Fruit fly (Drosophila melanogaster) whole organism, embryonic: ENCODE results near the gene spn-B.

Source experiments
- Antp ChIP-seq: fragments of 200-800 bp; sonication (Bioruptor generic); optimal IDR thresholded peaks from 3 replicates; lab custom pipeline; 2016; ENCODE audit warnings: missing biosample characterization, missing genetic modification characterization
- Atf6 ChIP-seq: fragments of 200-800 bp; sonication (Bioruptor generic); IDR thresholded peaks from 2 replicates; pipeline ENCODE4 v1.3.6; 2022; ENCODE audit warnings: missing biosample characterization, missing genetic modification characterization
- Blimp-1 ChIP-seq: fragments of 200-800 bp; sonication (Bioruptor generic); optimal IDR thresholded peaks from 3 replicates; lab custom pipeline; 2018; ENCODE audit warnings: missing biosample characterization, missing genetic modification characterization, mild to moderate bottlenecking, moderate library complexity, missing genetic modification reagents
- BtbVII ChIP-seq: fragments of 200-800 bp; sonication (Bioruptor generic); optimal IDR thresholded peaks from 3 replicates; lab custom pipeline; 2017; ENCODE audit warnings: missing biosample characterization, mild to moderate bottlenecking, missing genetic modification characterization
- Bteb2 ChIP-seq: fragments of 200-800 bp; sonication (Bioruptor generic); optimal IDR thresholded peaks from 2 replicates; lab custom pipeline; 2016; ENCODE audit warnings: missing biosample characterization, missing genetic modification characterization
- CG11398 ChIP-seq: fragments of 200-800 bp; sonication (Bioruptor generic); optimal IDR thresholded peaks from 2 replicates; lab custom pipeline; 2016; ENCODE audit warnings: missing biosample characterization, missing genetic modification characterization
- CG11456 ChIP-seq: fragments of 200-800 bp; sonication (Bioruptor generic); IDR thresholded peaks from 3 replicates; pipeline ENCODE4 v1.3.6; 2022; ENCODE audit warnings: missing biosample characterization, missing genetic modification characterization
- CG11695 ChIP-seq: fragments of 200-800 bp; sonication (Bioruptor generic); IDR thresholded peaks from 3 replicates; pipeline ENCODE4 v1.3.6; 2022; ENCODE audit warnings: missing biosample characterization, missing genetic modification characterization
- CG13287 ChIP-seq: fragments of 200-800 bp; sonication (Bioruptor generic); IDR thresholded peaks from 2 replicates; pipeline ENCODE4 v1.3.6; 2022; ENCODE audit warnings: missing biosample characterization, missing genetic modification characterization; ENCODE audit not compliant: partially characterized antibody
- CG14050 ChIP-seq: fragments of 200-800 bp; sonication (Bioruptor generic); IDR thresholded peaks from 3 replicates; pipeline ENCODE4 v1.3.6; 2022; ENCODE audit warnings: missing biosample characterization, missing genetic modification characterization
- CG14965 ChIP-seq: fragments of 200-800 bp; sonication (Bioruptor generic); optimal IDR thresholded peaks from 2 replicates; lab custom pipeline; 2016; ENCODE audit warnings: missing biosample characterization, missing genetic modification characterization, borderline replicate concordance
- CG1529 ChIP-seq: fragments of 200-800 bp; sonication (Bioruptor generic); optimal IDR thresholded peaks from 3 replicates; lab custom pipeline; 2018; ENCODE audit warnings: missing biosample characterization, missing genetic modification characterization
- CG17385 ChIP-seq: fragments of 200-800 bp; sonication (Bioruptor generic); optimal IDR thresholded peaks from 3 replicates; lab custom pipeline; 2018; ENCODE audit warnings: missing biosample characterization, mild to moderate bottlenecking, missing genetic modification characterization
- CG31441 ChIP-seq: fragments of 200-800 bp; sonication (Bioruptor generic); IDR thresholded peaks from 2 replicates; pipeline ENCODE4 v1.3.6; 2022; ENCODE audit warnings: missing biosample characterization, missing genetic modification characterization
- CG3163 ChIP-seq: fragments of 200-800 bp; sonication (Bioruptor generic); optimal IDR thresholded peaks from 3 replicates; lab custom pipeline; 2016; ENCODE audit warnings: missing biosample characterization, missing genetic modification characterization
- CG3281 ChIP-seq: fragments of 200-800 bp; sonication (Bioruptor generic); optimal IDR thresholded peaks from 3 replicates; lab custom pipeline; 2017; ENCODE audit warnings: missing biosample characterization, mild to moderate bottlenecking, missing genetic modification characterization
- CG3995 ChIP-seq: fragments of 200-800 bp; sonication (Bioruptor generic); optimal IDR thresholded peaks from 3 replicates; lab custom pipeline; 2016; ENCODE audit warnings: missing biosample characterization, missing genetic modification characterization
- CG5180 ChIP-seq: fragments of 200-800 bp; sonication (Bioruptor generic); optimal IDR thresholded peaks from 3 replicates; lab custom pipeline; 2017; ENCODE audit warnings: missing biosample characterization, missing genetic modification characterization, mild to moderate bottlenecking, moderate library complexity, missing genetic modification reagents
- CG5245 ChIP-seq: fragments of 200-800 bp; sonication (Bioruptor generic); optimal IDR thresholded peaks from 3 replicates; lab custom pipeline; 2016; ENCODE audit warnings: missing biosample characterization, missing genetic modification characterization
- CG5953 ChIP-seq: fragments of 200-800 bp; sonication (Bioruptor generic); IDR thresholded peaks from 2 replicates; pipeline ENCODE4 v1.3.6; 2022; ENCODE audit warnings: missing biosample characterization, missing genetic modification characterization
- CG8765 ChIP-seq: fragments of 200-800 bp; sonication (Bioruptor generic); IDR thresholded peaks from 2 replicates; pipeline ENCODE4 v1.3.6; 2022; ENCODE audit warnings: missing biosample characterization, missing genetic modification characterization
- CG8944 ChIP-seq: fragments of 200-800 bp; sonication (Bioruptor generic); optimal IDR thresholded peaks from 3 replicates; lab custom pipeline; 2016; ENCODE audit warnings: missing biosample characterization, missing genetic modification characterization
- D19B ChIP-seq: fragments of 200-800 bp; sonication (Bioruptor generic); optimal IDR thresholded peaks from 2 replicates; lab custom pipeline; 2017; ENCODE audit warnings: missing biosample characterization, mild to moderate bottlenecking, missing genetic modification characterization
- Dip2 ChIP-seq: fragments of 200-800 bp; sonication (Bioruptor generic); IDR thresholded peaks from 2 replicates; pipeline ENCODE4 v1.3.6; 2022; ENCODE audit warnings: missing biosample characterization, missing genetic modification characterization
- Ets97D ChIP-seq: fragments of 200-800 bp; sonication (Bioruptor generic); optimal IDR thresholded peaks from 3 replicates; lab custom pipeline; 2016; ENCODE audit warnings: missing biosample characterization, missing genetic modification characterization
- Hmx ChIP-seq: fragments of 200-800 bp; sonication (Bioruptor generic); optimal IDR thresholded peaks from 2 replicates; lab custom pipeline; 2016; ENCODE audit warnings: missing biosample characterization, missing genetic modification characterization
- Kr ChIP-seq: fragments of 200-800 bp; sonication (Bioruptor generic); optimal IDR thresholded peaks from 2 replicates; lab custom pipeline; 2017; ENCODE audit warnings: missing biosample characterization, mild to moderate bottlenecking, missing genetic modification characterization
- Oaz ChIP-seq: fragments of 200-800 bp; sonication (Bioruptor generic); IDR thresholded peaks from 2 replicates; pipeline ENCODE4 v1.3.6; 2022; ENCODE audit warnings: missing biosample characterization, missing genetic modification characterization
- Oli ChIP-seq: fragments of 200-800 bp; sonication (Bioruptor generic); optimal IDR thresholded peaks from 2 replicates; lab custom pipeline; 2018; ENCODE audit warnings: missing biosample characterization, mild to moderate bottlenecking, missing genetic modification characterization, moderate library complexity
- Rx ChIP-seq: fragments of 200-800 bp; sonication (Bioruptor generic); IDR thresholded peaks from 2 replicates; pipeline ENCODE4 v1.3.6; 2022; ENCODE audit warnings: missing biosample characterization, missing genetic modification characterization
- Usf ChIP-seq: fragments of 200-800 bp; sonication (Bioruptor generic); optimal IDR thresholded peaks from 2 replicates; lab custom pipeline; 2017; ENCODE audit warnings: missing genotype, missing biosample characterization, missing genetic modification characterization
- ab ChIP-seq: fragments of 200-800 bp; sonication (Bioruptor generic); optimal IDR thresholded peaks from 2 replicates; lab custom pipeline; 2016; ENCODE audit warnings: missing biosample characterization, missing genetic modification characterization
- ash1 ChIP-seq: fragments of 200-800 bp; sonication (Bioruptor generic); optimal IDR thresholded peaks from 2 replicates; lab custom pipeline; 2018; ENCODE audit warnings: missing biosample characterization, mild to moderate bottlenecking, missing genetic modification characterization
- dmrt11E ChIP-seq: fragments of 200-800 bp; sonication (Bioruptor generic); optimal IDR thresholded peaks from 3 replicates; lab custom pipeline; 2018; ENCODE audit warnings: missing biosample characterization, mild to moderate bottlenecking, missing genetic modification characterization, moderate library complexity
- fd64A ChIP-seq: fragments of 200-800 bp; sonication (Bioruptor generic); optimal IDR thresholded peaks from 3 replicates; lab custom pipeline; 2018; ENCODE audit warnings: missing biosample characterization, mild to moderate bottlenecking, missing genetic modification characterization
- fd96Cb ChIP-seq: fragments of 200-800 bp; sonication (Bioruptor generic); optimal IDR thresholded peaks from 2 replicates; lab custom pipeline; 2018; ENCODE audit warnings: missing biosample characterization, mild to moderate bottlenecking, missing genetic modification characterization, moderate library complexity
- fru ChIP-seq: fragments of >200 bp; optimal IDR thresholded peaks from 2 replicates; lab custom pipeline; 2017
- fu2 ChIP-seq: fragments of 200-800 bp; sonication (Bioruptor generic); optimal IDR thresholded peaks from 2 replicates; lab custom pipeline; 2016; ENCODE audit warnings: missing biosample characterization, missing genetic modification characterization
- gce ChIP-seq: fragments of 200-800 bp; sonication (Bioruptor generic); IDR thresholded peaks from 3 replicates; pipeline ENCODE4 v1.3.6; 2022; ENCODE audit warnings: missing biosample characterization, missing genetic modification characterization
- hth ChIP-seq: fragments of >200 bp; optimal IDR thresholded peaks from 2 replicates; lab custom pipeline; 2017; ENCODE audit warnings: inconsistent platforms
- phol ChIP-seq: fragments of 200-800 bp; sonication (Bioruptor generic); optimal IDR thresholded peaks from 3 replicates; lab custom pipeline; 2018; ENCODE audit warnings: missing biosample characterization, mild to moderate bottlenecking, missing genetic modification characterization, moderate library complexity
- pzg ChIP-seq: fragments of 200-800 bp; sonication (Bioruptor generic); optimal IDR thresholded peaks from 3 replicates; lab custom pipeline; 2018; ENCODE audit warnings: missing biosample characterization, mild to moderate bottlenecking, missing genetic modification characterization, moderate library complexity
- row ChIP-seq: fragments of 200-800 bp; sonication (Bioruptor generic); IDR thresholded peaks from 3 replicates; pipeline ENCODE4 v1.3.6; 2022; ENCODE audit warnings: missing biosample characterization, missing genetic modification characterization
- sqz ChIP-seq: fragments of 200-800 bp; sonication (Bioruptor generic); optimal IDR thresholded peaks from 3 replicates; lab custom pipeline; 2018; ENCODE audit warnings: missing biosample characterization, mild to moderate bottlenecking, missing genetic modification characterization
- tap ChIP-seq: fragments of 200-800 bp; optimal IDR thresholded peaks from 3 replicates; lab custom pipeline; 2019; ENCODE audit warnings: missing biosample characterization, mild to moderate bottlenecking, missing genetic modification characterization, moderate library complexity
- toy ChIP-seq: fragments of 200-800 bp; sonication (Bioruptor generic); IDR thresholded peaks from 2 replicates; pipeline ENCODE4 v1.3.6; 2022; ENCODE audit warnings: missing biosample characterization, missing genetic modification characterization
- trh ChIP-seq: fragments of 200-800 bp; sonication (Bioruptor generic); optimal IDR thresholded peaks from 2 replicates; lab custom pipeline; 2016; ENCODE audit warnings: missing biosample characterization, missing genetic modification characterization
- twi ChIP-seq: fragments of 200-800 bp; optimal IDR thresholded peaks from 2 replicates; lab custom pipeline; 2019; ENCODE audit warnings: missing biosample characterization, mild to moderate bottlenecking, missing genetic modification characterization, moderate library complexity
- usp ChIP-seq: fragments of >200 bp; optimal IDR thresholded peaks from 2 replicates; lab custom pipeline; 2017; ENCODE audit warnings: missing biosample characterization, missing genetic modification characterization
- wek ChIP-seq: fragments of 200-800 bp; sonication (Bioruptor generic); optimal IDR thresholded peaks from 3 replicates; lab custom pipeline; 2018; ENCODE audit warnings: missing biosample characterization, mild to moderate bottlenecking, missing genetic modification characterization, moderate library complexity

Gene spn-B

DNA sequence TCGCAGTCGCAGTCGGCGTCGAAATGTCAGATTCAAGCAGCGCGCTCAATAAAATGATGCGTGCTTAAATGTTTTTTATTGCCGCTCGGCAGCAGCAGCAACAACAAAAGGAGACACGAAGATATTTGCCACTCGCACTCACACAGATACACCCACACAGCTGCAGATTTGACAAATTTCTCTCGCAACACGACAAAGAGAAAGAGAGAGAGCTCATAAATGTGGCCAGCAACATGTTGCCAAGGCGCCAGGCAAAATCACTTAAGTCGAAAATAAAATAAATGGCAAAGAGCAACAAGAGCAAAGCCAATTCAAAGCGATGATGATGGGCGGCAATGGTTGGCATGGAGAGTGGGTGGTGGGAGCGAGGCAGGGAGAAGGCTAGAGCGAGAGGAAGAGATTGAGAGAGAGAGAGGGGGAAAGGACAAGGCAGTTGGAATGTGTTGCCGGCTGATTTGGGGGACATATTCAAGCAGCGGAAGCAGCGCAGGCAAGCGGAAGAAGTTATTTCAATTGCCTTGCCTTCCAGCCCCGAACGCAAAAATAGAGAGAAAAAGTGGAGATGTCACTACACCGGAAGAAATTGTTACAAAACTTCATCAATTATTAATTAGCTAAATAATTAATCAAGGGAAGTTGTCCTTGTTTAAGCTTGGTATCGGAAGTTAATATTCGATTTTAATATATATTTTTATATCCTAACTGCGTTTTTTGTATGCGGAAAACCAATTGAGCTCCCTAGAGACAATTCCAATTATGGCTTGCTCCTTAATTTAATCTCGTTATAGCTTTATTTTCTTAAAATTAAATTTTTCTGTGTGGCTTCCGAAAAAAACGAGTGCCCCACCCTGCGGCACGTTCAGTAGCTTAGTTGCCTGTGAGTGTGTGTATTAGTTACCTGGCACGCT lies 19.2 kb downstream of the spn-B start (continued):
- TF ChIP-seq CG11695 (GFP tag; lab: Robert Waterston, UW) (peak; percentile 64), usp (GFP tag; lab: Kevin White, UChicago) (no peak), Bteb2 (GFP tag; lab: Kevin White, UChicago) (no peak), fu2 (GFP tag; lab: Kevin White, UChicago) (no peak), row (peak; percentile 56; the same call in 2 of the 3 replicates), Antp (GFP tag; lab: Kevin White, UChicago) (no peak), CG1529 (peak; percentile 30), CG14965 (GFP tag; lab: Kevin White, UChicago) (no peak), hth (no peak), Hmx (no peak), D19B (GFP tag; lab: Kevin White, UChicago) (peak; percentile 42), CG11456 (GFP tag; lab: Robert Waterston, UW) (0 out of 3 replicates have a peak, but pooled peaks have one; percentile 49), Usf (GFP tag; lab: Kevin White, UChicago) (no peak), CG3163 (no peak), CG11398 (GFP tag; lab: Kevin White, UChicago) (no peak), BtbVII (GFP tag; lab: Kevin White, UChicago) (peak; percentile 74), fd64A (GFP tag; lab: Kevin White, UChicago) (no peak), ab (GFP tag; lab: Kevin White, UChicago) (no peak), Oli (tag; lab: Kevin White, UChicago) (peak; percentile 68), trh (GFP tag; lab: Kevin White, UChicago) (peak; percentile 17), tap (tag; lab: Kevin White, UChicago) (peak; percentile 14), CG8765 (no peak), CG17385 (GFP tag; lab: Kevin White, UChicago) (peak; percentile 61), CG3281 (GFP tag; lab: Kevin White, UChicago) (peak; percentile 75), CG5180 (no peak), wek (GFP tag; lab: Kevin White, UChicago) (no peak), fru (lab: Kevin White, UChicago) (no peak), pzg (GFP tag; lab: Kevin White, UChicago) (no peak), toy (GFP tag; lab: Robert Waterston, UW) (peak; percentile 16; the same call in 1 of the 2 replicates), gce (GFP tag; lab: Robert Waterston, UW) (no peak), Blimp-1 (peak; percentile 55), CG13287 (GFP tag; lab: Robert Waterston, UW) (no peak; the same call in 1 of the 2 replicates), CG8944 (GFP tag; lab: Kevin White, UChicago) (no peak), Atf6 (GFP tag; lab: Robert Waterston, UW) (0 out of 2 replicates have a peak, but pooled peaks have one; percentile 40), phol (tag; lab: Kevin White, UChicago) (peak; percentile 66), Oaz (no peak), Rx (GFP tag; lab: Robert Waterston, UW) (no peak), ash1 (no peak), CG5245 (GFP tag; lab: Kevin White, UChicago) (peak; percentile 30), sqz (GFP tag; lab: Kevin White, UChicago) (peak; percentile 18), Kr (GFP tag; lab: Kevin White, UChicago) (no peak), CG31441 (GFP tag; lab: Robert Waterston, UW) (peak; percentile 77), CG3995 (GFP tag; lab: Kevin White, UChicago) (peak; percentile 14), CG14050 (peak; percentile 38; the same call in 1 of the 3 replicates), Ets97D (GFP tag; lab: Kevin White, UChicago) (no peak), CG5953 (GFP tag; lab: Robert Waterston, UW) (no peak), twi (no peak), fd96Cb (peak; percentile 65), Dip2 (GFP tag; lab: Robert Waterston, UW) (no peak), dmrt11E (tag; lab: Kevin White, UChicago) (no peak)
